Worm (Caenorhabditis elegans) whole organism, L3 larva: ENCODE measurements around the gene chpf-1.

ENCODE experiments used
- ama-1 ChIP-seq: fragments of 150-350 bp; optimal IDR thresholded peaks from 2 replicates; lab custom pipeline; 2018
- egl-5 ChIP-seq: fragments of 150-350 bp; optimal IDR thresholded peaks from 2 replicates; lab custom pipeline; 2017; ENCODE audit warnings: missing biosample characterization, missing genetic modification reagents, missing genetic modification characterization, inconsistent platforms
- lin-39 ChIP-seq: fragments of 150-350 bp; optimal IDR thresholded peaks from 2 replicates; lab custom pipeline; 2018; ENCODE audit warnings: missing biosample characterization, missing genetic modification reagents, missing genetic modification characterization
- nhr-12 ChIP-seq: fragments of 150-350 bp; optimal IDR thresholded peaks from 2 replicates; lab custom pipeline; 2014; ENCODE audit warnings: missing biosample characterization, missing genetic modification characterization
- nhr-237 ChIP-seq: fragments of 150-350 bp; optimal IDR thresholded peaks from 2 replicates; lab custom pipeline; 2014; ENCODE audit warnings: missing biosample characterization, missing genetic modification characterization
- pqm-1 ChIP-seq: fragments of 150-350 bp; optimal IDR thresholded peaks from 2 replicates; lab custom pipeline; 2017; ENCODE audit warnings: missing biosample characterization, missing genetic modification characterization, inconsistent platforms
- unc-62 ChIP-seq: fragments of 150-350 bp; sonication (generic microtip); optimal IDR thresholded peaks from 4 replicates; lab custom pipeline; 2014; ENCODE audit warnings: missing biosample characterization, missing genetic modification reagents, missing genetic modification characterization
- zag-1 ChIP-seq: fragments of 150-350 bp; optimal IDR thresholded peaks from 2 replicates; lab custom pipeline; 2014; ENCODE audit warnings: missing biosample characterization, missing genetic modification characterization
- ztf-11 ChIP-seq: fragments of 150-350 bp; optimal IDR thresholded peaks from 2 replicates; lab custom pipeline; 2014; ENCODE audit warnings: missing biosample characterization, missing genetic modification characterization
- ztf-4 ChIP-seq: fragments of 150-350 bp; optimal IDR thresholded peaks from 2 replicates; lab custom pipeline; 2014; ENCODE audit warnings: missing biosample characterization, missing genetic modification characterization

- TF ChIP-seq pqm-1 (tag; lab: Kevin White, UChicago) (no peak), nhr-237 (tag; lab: Kevin White, UChicago) (no peak), unc-62 (GFP tag; lab: Kevin White, UChicago) (no peak), ztf-4 (tag; lab: Kevin White, UChicago) (no peak), zag-1 (tag; lab: Kevin White, UChicago) (no peak), ama-1 (lab: Kevin White, UChicago) (no peak), lin-39 (no peak), nhr-12 (no peak), egl-5 (no peak), ztf-11 (tag; lab: Kevin White, UChicago) (no peak)
These were observed 30.0 kb upstream of the chpf-1 start, which contains the start of gene str-182 for ce11 chrV:10233330-10233729.
